Worm (Caenorhabditis elegans): Measurements from ENCODE around the gene nsy-1.

Gene nsy-1

DNA sequence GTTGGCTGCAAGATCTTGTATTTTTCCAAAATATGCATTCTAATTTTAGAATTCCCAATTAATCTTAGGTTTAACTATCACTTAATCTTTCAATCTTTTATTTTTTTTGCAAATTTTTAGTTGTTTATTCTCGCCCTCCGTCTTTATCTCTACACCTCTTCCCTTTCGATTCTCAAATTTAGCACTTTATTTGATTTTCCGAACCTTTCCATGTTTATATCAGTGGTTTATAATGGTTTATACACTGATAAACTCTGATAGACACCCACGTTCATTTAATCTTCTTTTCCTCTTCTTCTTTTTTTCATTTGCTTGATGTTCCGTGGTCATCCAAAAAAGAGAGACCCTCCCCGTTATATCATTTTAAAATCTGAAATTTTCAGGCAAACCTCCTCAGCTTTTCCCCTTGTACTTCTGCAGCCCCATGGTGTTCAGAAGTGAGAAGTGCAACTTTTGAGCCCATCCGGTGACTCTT lies at the start of gene nsy-1, which contains the start of gene F59A6.13:
nsy-1 (plus strand) TSS at position 377 of the 475 bp plus-strand sequence.
F59A6.13 (plus strand) TSS at position 425 of the 475 bp plus-strand sequence.
- TF ChIP-seq zag-1 (tag; optimal IDR thresholded peaks at IDR 0.05) (no peak), sma-9 (GFP tag; optimal IDR thresholded peaks at IDR 0.05) (peak; percentile 35), sma-9 (tag; optimal IDR thresholded peaks at IDR 0.05) (no peak), elt-1 (tag; optimal IDR thresholded peaks at IDR 0.05) (no peak), C34F6.9 (tag; optimal IDR thresholded peaks at IDR 0.05) (no peak), mdl-1 (tag; optimal IDR thresholded peaks at IDR 0.05) (no peak), ama-1 (optimal IDR thresholded peaks at IDR 0.05) (no peak), aly-2 (tag; optimal IDR thresholded peaks at IDR 0.05) (no peak), blmp-1 (tag; optimal IDR thresholded peaks at IDR 0.05; ENCODE audit: insufficient read depth) (no peak), sma-3 (GFP tag; optimal IDR thresholded peaks at IDR 0.05) (no peak), skn-1 (tag; optimal IDR thresholded peaks at IDR 0.05) (no peak), nhr-237 (tag; optimal IDR thresholded peaks at IDR 0.05) (no peak), peb-1 (tag; optimal IDR thresholded peaks at IDR 0.05) (no peak), fos-1 (tag; optimal IDR thresholded peaks at IDR 0.05) (peak; percentile 61)

DNA sequence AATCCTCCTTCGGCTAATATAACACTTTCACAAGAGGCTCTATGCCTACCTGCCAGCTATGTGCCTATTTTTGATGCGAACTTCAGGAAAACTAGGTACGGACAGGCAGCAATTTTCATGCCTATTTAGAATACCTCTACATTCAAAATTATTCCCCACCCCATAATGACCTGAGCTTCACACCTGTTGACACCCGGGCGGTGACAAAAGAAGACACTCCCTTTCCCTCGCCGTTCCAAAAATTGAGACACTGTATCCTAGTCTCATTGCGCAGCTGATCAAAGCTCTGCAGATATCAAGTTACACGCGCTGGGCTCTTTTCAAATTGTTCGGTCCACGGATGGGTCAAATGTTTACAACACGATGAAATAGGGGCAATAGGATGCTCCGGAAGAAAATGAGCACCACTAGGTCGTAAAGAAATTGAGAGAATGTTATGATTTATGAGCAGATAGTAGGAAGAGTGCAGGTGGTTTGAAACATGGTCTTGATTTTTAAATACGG lies 48.1 kb upstream of the nsy-1 start:
- TF ChIP-seq lin-13 (GFP tag; optimal IDR thresholded peaks at IDR 0.05) (no peak), ZK546.5 (tag; optimal IDR thresholded peaks at IDR 0.05) (no peak), nhr-21 (tag; optimal IDR thresholded peaks at IDR 0.05) (no peak), blmp-1 (tag; optimal IDR thresholded peaks at IDR 0.05; ENCODE audit: insufficient read depth) (no peak), nhr-129 (tag; optimal IDR thresholded peaks at IDR 0.05) (no peak), ceh-82 (tag; optimal IDR thresholded peaks at IDR 0.05) (no peak), dmd-4 (tag; optimal IDR thresholded peaks at IDR 0.05) (no peak), lin-11 (tag; optimal IDR thresholded peaks at IDR 0.05) (no peak), elt-1 (tag; optimal IDR thresholded peaks at IDR 0.05) (no peak), unc-55 (GFP tag; optimal IDR thresholded peaks at IDR 0.05) (no peak), fos-1 (tag; optimal IDR thresholded peaks at IDR 0.05) (no peak), egl-27 (tag; optimal IDR thresholded peaks at IDR 0.05) (no peak), nhr-12 (tag; optimal IDR thresholded peaks at IDR 0.05) (no peak), sma-3 (GFP tag; optimal IDR thresholded peaks at IDR 0.05) (no peak), skn-1 (tag; optimal IDR thresholded peaks at IDR 0.05) (no peak), R02D3.7 (tag; optimal IDR thresholded peaks at IDR 0.05) (no peak), ztf-1 (GFP tag; conservative IDR thresholded peaks at IDR 0.05) (no peak), lsy-2 (tag; optimal IDR thresholded peaks at IDR 0.05) (no peak), nhr-11 (tag; optimal IDR thresholded peaks at IDR 0.05) (no peak), peb-1 (tag; optimal IDR thresholded peaks at IDR 0.05) (no peak)

ce11 chrII:4975311-4975710 lies 47.2 kb upstream of the nsy-1 start:
- no peak for TF ChIP-seq ztf-11 (tag; optimal IDR thresholded peaks at IDR 0.05)
- no peak for TF ChIP-seq snpc-4 (tag; optimal IDR thresholded peaks at IDR 0.05)
- TF ChIP-seq fos-1 (tag; optimal IDR thresholded peaks at IDR 0.05) = no peak
- TF ChIP-seq nhr-10 (tag; optimal IDR thresholded peaks at IDR 0.05) = no peak
- no peak for TF ChIP-seq sem-4 (tag; optimal IDR thresholded peaks at IDR 0.05)
- TF ChIP-seq nhr-77 (tag; optimal IDR thresholded peaks at IDR 0.05) = no peak
- no peak for TF ChIP-seq nhr-237 (tag; optimal IDR thresholded peaks at IDR 0.05)
- no peak for TF ChIP-seq nhr-6 (tag; optimal IDR thresholded peaks at IDR 0.05)
- no peak for TF ChIP-seq zag-1 (tag; optimal IDR thresholded peaks at IDR 0.05)
- TF ChIP-seq gmeb-1 (tag; optimal IDR thresholded peaks at IDR 0.05) = no peak
- TF ChIP-seq ztf-1 (GFP tag; conservative IDR thresholded peaks at IDR 0.05) = no peak
- TF ChIP-seq sma-9 (GFP tag; optimal IDR thresholded peaks at IDR 0.05) = no peak
- TF ChIP-seq sma-9 (tag; optimal IDR thresholded peaks at IDR 0.05) = no peak
- no peak for TF ChIP-seq mab-5 (tag; optimal IDR thresholded peaks at IDR 0.05)

ce11 chrII:4981682-4982404 lies 40.7 kb upstream of the nsy-1 start:
- TF ChIP-seq unc-55 (GFP tag; optimal IDR thresholded peaks at IDR 0.05) (no peak), ceh-16 (tag; optimal IDR thresholded peaks at IDR 0.05) (peak; percentile 90), elt-1 (tag; optimal IDR thresholded peaks at IDR 0.05) (peak; percentile 16)

Data from whole organism, L2 larva.